Worm (Caenorhabditis elegans) whole organism, mixed stage, embryonic: Measurements from ENCODE around the gene npr-18.
A peak's percentile ranks its signal among the peaks of the same experiment; 100 is the strongest.

Source experiments
- M03D4.4 ChIP-seq: sonication (generic microtip); optimal IDR thresholded peaks from 2 replicates; lab custom pipeline; 2017; ENCODE audit warnings: mild to moderate bottlenecking, missing genetic modification characterization, missing compliant biosample characterization
- bed-3 ChIP-seq: fragments of 200-800 bp; sonication (Bioruptor generic); optimal IDR thresholded peaks from 3 replicates; lab custom pipeline; 2018; ENCODE audit warnings: mild to moderate bottlenecking, missing genetic modification characterization, moderate library complexity, missing compliant biosample characterization
- blmp-1 ChIP-seq: fragments of 150-350 bp; optimal IDR thresholded peaks from 2 replicates; lab custom pipeline; 2014; ENCODE audit warnings: missing biosample characterization, missing genetic modification characterization
- ceh-39 ChIP-seq: fragments of 150-350 bp; optimal IDR thresholded peaks from 2 replicates; lab custom pipeline; 2014; ENCODE audit warnings: missing biosample characterization, missing genetic modification characterization
- ceh-43 ChIP-seq: fragments of 200-800 bp; sonication (Bioruptor generic); optimal IDR thresholded peaks from 2 replicates; lab custom pipeline; 2018; ENCODE audit warnings: mild to moderate bottlenecking, missing genetic modification characterization, moderate library complexity, missing compliant biosample characterization
- ceh-83 ChIP-seq: fragments of 200-800 bp; sonication (Bioruptor generic); optimal IDR thresholded peaks from 2 replicates; lab custom pipeline; 2018; ENCODE audit warnings: mild to moderate bottlenecking, missing genetic modification characterization, missing compliant biosample characterization
- ces-1 ChIP-seq: fragments of 150-350 bp; optimal IDR thresholded peaks from 2 replicates; lab custom pipeline; 2014; ENCODE audit warnings: missing biosample characterization, missing genetic modification reagents, missing genetic modification characterization
- cnd-1 ChIP-seq: fragments of 200-800 bp; sonication (Bioruptor generic); optimal IDR thresholded peaks from 2 replicates; lab custom pipeline; 2018; ENCODE audit warnings: mild to moderate bottlenecking, missing genetic modification characterization, missing compliant biosample characterization
- drap-1 ChIP-seq: fragments of 200-800 bp; sonication (Bioruptor generic); optimal IDR thresholded peaks from 3 replicates; lab custom pipeline; 2018; ENCODE audit warnings: mild to moderate bottlenecking, missing genetic modification characterization, missing compliant biosample characterization
- elt-1 ChIP-seq: sonication (generic microtip); optimal IDR thresholded peaks from 2 replicates; lab custom pipeline; 2017; ENCODE audit warnings: missing genetic modification characterization, mild to moderate bottlenecking, missing compliant biosample characterization, antibody characterized with exemption, moderate library complexity, borderline replicate concordance; ENCODE audit not compliant: insufficient read depth
- elt-3 ChIP-seq: fragments of 150-350 bp; optimal IDR thresholded peaks from 2 replicates; lab custom pipeline; 2014; ENCODE audit warnings: missing biosample characterization, missing genetic modification characterization
- flh-1 ChIP-seq: fragments of 200-800 bp; sonication (Bioruptor generic); optimal IDR thresholded peaks from 2 replicates; lab custom pipeline; 2018; ENCODE audit warnings: mild to moderate bottlenecking, missing genetic modification characterization, moderate library complexity, missing compliant biosample characterization
- ham-2 ChIP-seq: fragments of 200-800 bp; sonication (Bioruptor generic); optimal IDR thresholded peaks from 2 replicates; lab custom pipeline; 2018; ENCODE audit warnings: mild to moderate bottlenecking, missing genetic modification characterization, missing compliant biosample characterization
- hlh-1 ChIP-seq: fragments of 150-350 bp; optimal IDR thresholded peaks from 2 replicates; lab custom pipeline; 2014; ENCODE audit warnings: missing biosample characterization, missing genetic modification reagents, missing genetic modification characterization
- lin-13 ChIP-seq: fragments of 150-350 bp; optimal IDR thresholded peaks from 2 replicates; lab custom pipeline; 2014; ENCODE audit warnings: missing biosample characterization, missing genetic modification characterization
- lin-32 ChIP-seq: fragments of 200-800 bp; sonication (Bioruptor generic); optimal IDR thresholded peaks from 2 replicates; lab custom pipeline; 2018; ENCODE audit warnings: mild to moderate bottlenecking, missing genetic modification characterization, missing compliant biosample characterization
- lsy-2 ChIP-seq: fragments of 150-350 bp; optimal IDR thresholded peaks from 2 replicates; lab custom pipeline; 2014; ENCODE audit warnings: missing biosample characterization, missing genetic modification characterization
- mab-5 ChIP-seq: fragments of 150-350 bp; optimal IDR thresholded peaks from 2 replicates; lab custom pipeline; 2014; ENCODE audit warnings: missing biosample characterization, missing genetic modification characterization
- mep-1 ChIP-seq: fragments of 150-350 bp; optimal IDR thresholded peaks from 2 replicates; lab custom pipeline; 2017; ENCODE audit warnings: missing biosample characterization, missing genetic modification reagents, missing genetic modification characterization, inconsistent platforms
- mls-2 ChIP-seq: sonication (generic microtip); optimal IDR thresholded peaks from 2 replicates; lab custom pipeline; 2016; ENCODE audit warnings: mild to moderate bottlenecking, missing genetic modification characterization, moderate library complexity, missing compliant biosample characterization
- nhr-12 ChIP-seq: fragments of 150-350 bp; optimal IDR thresholded peaks from 2 replicates; lab custom pipeline; 2014; ENCODE audit warnings: missing biosample characterization, missing genetic modification characterization
- nhr-2 ChIP-seq: fragments of 150-350 bp; optimal IDR thresholded peaks from 2 replicates; lab custom pipeline; 2014; ENCODE audit warnings: missing biosample characterization, missing genetic modification characterization
- nhr-237 ChIP-seq: fragments of 150-350 bp; optimal IDR thresholded peaks from 2 replicates; lab custom pipeline; 2014; ENCODE audit warnings: missing biosample characterization, missing genetic modification characterization
- nhr-28 ChIP-seq: fragments of 150-350 bp; optimal IDR thresholded peaks from 2 replicates; lab custom pipeline; 2014; ENCODE audit warnings: missing biosample characterization, missing genetic modification characterization
- nhr-76 ChIP-seq: sonication (generic microtip); optimal IDR thresholded peaks from 2 replicates; lab custom pipeline; 2017; ENCODE audit warnings: missing biosample characterization, missing genetic modification characterization
- pha-4 ChIP-seq: fragments of 150-350 bp; optimal IDR thresholded peaks from 2 replicates; lab custom pipeline; 2018; ENCODE audit warnings: missing biosample characterization, missing genetic modification reagents, missing genetic modification characterization
- snpc-4 ChIP-seq: fragments of 150-350 bp; optimal IDR thresholded peaks from 2 replicates; lab custom pipeline; 2014; ENCODE audit warnings: missing biosample characterization, missing genetic modification characterization
- unc-120 ChIP-seq: sonication (generic microtip); optimal IDR thresholded peaks from 2 replicates; lab custom pipeline; 2017; ENCODE audit warnings: missing genetic modification characterization, missing compliant biosample characterization; ENCODE audit not compliant: poor library complexity, severe bottlenecking
- unc-39 ChIP-seq: fragments of 150-350 bp; optimal IDR thresholded peaks from 2 replicates; lab custom pipeline; 2014; ENCODE audit warnings: missing biosample characterization, missing genetic modification characterization
- unc-62 ChIP-seq: fragments of 150-350 bp; optimal IDR thresholded peaks from 2 replicates; lab custom pipeline; 2014; ENCODE audit warnings: missing biosample characterization, missing genetic modification reagents, missing genetic modification characterization
- zip-8 ChIP-seq: fragments of 150-350 bp; optimal IDR thresholded peaks from 2 replicates; lab custom pipeline; 2014; ENCODE audit warnings: missing biosample characterization, missing genetic modification characterization
- ztf-11 ChIP-seq: fragments of 150-350 bp; optimal IDR thresholded peaks from 2 replicates; lab custom pipeline; 2014; ENCODE audit warnings: missing biosample characterization, missing genetic modification characterization

The npr-18 gene

ce11 chrX:9679427-9679826 lies 11.1 kb upstream of the npr-18 start:
- TF ChIP-seq ceh-39 (tag; lab: Kevin White, UChicago) (no peak), drap-1 (GFP tag; lab: Kevin White, UChicago) (no peak), M03D4.4 (no peak), ham-2 (no peak), mep-1 (no peak), nhr-12 (tag; lab: Kevin White, UChicago) (no peak), nhr-28 (tag; lab: Kevin White, UChicago) (no peak), ztf-11 (tag; lab: Kevin White, UChicago) (no peak), hlh-1 (no peak), ceh-43 (GFP tag; lab: Kevin White, UChicago) (no peak), elt-1 (tag; lab: Kevin White, UChicago) (no peak), zip-8 (no peak)

- TF ChIP-seq snpc-4 (tag; lab: Kevin White, UChicago) (no peak), lsy-2 (no peak), drap-1 (GFP tag; lab: Kevin White, UChicago) (no peak), mab-5 (tag; lab: Kevin White, UChicago) (no peak), unc-39 (tag; lab: Kevin White, UChicago) (no peak), elt-1 (tag; lab: Kevin White, UChicago) (no peak), mls-2 (tag; lab: Kevin White, UChicago) (no peak), ceh-43 (GFP tag; lab: Kevin White, UChicago) (no peak), ztf-11 (tag; lab: Kevin White, UChicago) (no peak), nhr-2 (tag; lab: Kevin White, UChicago) (no peak), M03D4.4 (no peak), mep-1 (no peak), lin-32 (GFP tag; lab: Kevin White, UChicago) (no peak), nhr-12 (tag; lab: Kevin White, UChicago) (no peak), unc-120 (tag; lab: Kevin White, UChicago) (no peak), elt-3 (tag; lab: Kevin White, UChicago) (no peak)
Observed at ce11 chrX:9680119-9680682, 10.3 kb upstream of the npr-18 start, which contains the start of gene ifp-1. Gene ifp-1 (minus strand): TSS chrX:9680169.

- TF ChIP-seq snpc-4 (tag; lab: Kevin White, UChicago) (no peak), unc-62 (GFP tag; lab: Kevin White, UChicago) (no peak), mab-5 (tag; lab: Kevin White, UChicago) (no peak), ceh-83 (no peak), elt-3 (tag; lab: Kevin White, UChicago) (no peak), nhr-237 (tag; lab: Kevin White, UChicago) (no peak), pha-4 (tag; lab: Kevin White, UChicago) (no peak), nhr-2 (tag; lab: Kevin White, UChicago) (no peak), lin-13 (no peak)
Observed at ce11 chrX:9687264-9687663, 3.3 kb upstream of the npr-18 start.

- no peak for TF ChIP-seq blmp-1 (tag; lab: Kevin White, UChicago)
- peak; percentile 98 for TF ChIP-seq lin-32 (GFP tag; lab: Kevin White, UChicago)
- peak; percentile 11 for TF ChIP-seq cnd-1
- TF ChIP-seq flh-1 (GFP tag; lab: Kevin White, UChicago), result no peak
- no peak for TF ChIP-seq lin-13
- no peak for TF ChIP-seq ces-1 (GFP tag; lab: Kevin White, UChicago)
- TF ChIP-seq unc-62 (GFP tag; lab: Kevin White, UChicago), result no peak
- no peak for TF ChIP-seq mls-2 (tag; lab: Kevin White, UChicago)
- no peak for TF ChIP-seq ceh-43 (GFP tag; lab: Kevin White, UChicago)
- no peak for TF ChIP-seq ceh-39 (tag; lab: Kevin White, UChicago)
Observed at ce11 chrX:9697655-9698054, 7.1 kb downstream of the npr-18 start.

ce11 chrX:9698359-9698758 lies 7.8 kb downstream of the npr-18 start, which contains the start of gene dyf-7:
Gene dyf-7 (plus strand): TSS chrX:9698659.
- TF ChIP-seq nhr-76 (no peak), lin-13 (no peak), elt-3 (tag; lab: Kevin White, UChicago) (no peak), ztf-11 (tag; lab: Kevin White, UChicago) (no peak), cnd-1 (no peak), mls-2 (tag; lab: Kevin White, UChicago) (no peak), blmp-1 (tag; lab: Kevin White, UChicago) (no peak), bed-3 (GFP tag; lab: Kevin White, UChicago) (no peak), hlh-1 (no peak), flh-1 (GFP tag; lab: Kevin White, UChicago) (no peak), mep-1 (no peak), ces-1 (GFP tag; lab: Kevin White, UChicago) (no peak), drap-1 (GFP tag; lab: Kevin White, UChicago) (no peak)
